Worm (Caenorhabditis elegans) whole organism, L4/young adult: Measurements from ENCODE around the gene madf-4.

Experiments used
- W03F9.2 ChIP-seq: fragments of 150-350 bp; optimal IDR thresholded peaks from 2 replicates; lab custom pipeline; 2014; ENCODE audit warnings: missing biosample characterization, missing genetic modification characterization
- dao-5 ChIP-seq: sonication (generic microtip); optimal IDR thresholded peaks from 2 replicates; lab custom pipeline; 2016; ENCODE audit warnings: missing genotype, missing genetic modification characterization, moderate library complexity, missing compliant biosample characterization

DNA sequence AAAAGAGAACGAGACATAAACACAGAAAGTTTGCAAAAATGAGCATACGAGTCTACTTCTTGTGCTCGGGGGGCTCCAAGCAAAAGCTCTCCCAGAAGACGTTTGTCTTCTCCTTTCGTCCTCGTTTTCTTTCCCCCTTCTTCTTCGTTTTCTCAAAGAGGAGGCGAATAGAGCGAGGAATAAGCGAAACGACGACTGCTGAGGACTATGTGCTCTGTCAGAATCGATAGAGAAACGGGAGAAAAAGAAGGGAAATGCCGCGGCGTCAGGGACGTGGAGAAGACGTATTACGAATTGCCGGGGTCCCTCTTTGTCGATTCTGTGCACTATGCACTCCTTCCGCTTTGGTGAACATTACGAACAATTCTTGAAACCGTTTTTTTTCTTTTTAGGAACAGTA, 16.1 kb upstream of the madf-4 start:
- TF ChIP-seq dao-5 (tag; lab: Kevin White, UChicago) (no peak), W03F9.2 (tag; lab: Kevin White, UChicago) (no peak)
